Fruit fly (Drosophila melanogaster) whole organism, embryonic: ENCODE measurements around the gene Spn28Db.
A peak's percentile ranks its signal among the peaks of the same experiment; 100 is the strongest.

Experiments used
- CG1024 ChIP-seq: fragments of 200-800 bp; sonication (Bioruptor generic); IDR thresholded peaks from 2 replicates; pipeline ENCODE4 v1.3.6; 2022; ENCODE audit warnings: missing biosample characterization, missing genetic modification characterization
- CG10654 ChIP-seq: fragments of 200-800 bp; sonication (Bioruptor generic); optimal IDR thresholded peaks from 2 replicates; lab custom pipeline; 2016; ENCODE audit warnings: missing biosample characterization, missing genetic modification characterization
- CG11093 ChIP-seq: fragments of 200-800 bp; sonication (Bioruptor generic); IDR thresholded peaks from 3 replicates; pipeline ENCODE4 v1.3.6; 2022; ENCODE audit warnings: missing biosample characterization, missing genetic modification characterization
- CG11247 ChIP-seq: fragments of 200-800 bp; sonication (Bioruptor generic); IDR thresholded peaks from 2 replicates; pipeline ENCODE4 v1.3.6; 2022; ENCODE audit warnings: missing biosample characterization, missing genetic modification characterization
- CG11456 ChIP-seq: fragments of 200-800 bp; sonication (Bioruptor generic); IDR thresholded peaks from 3 replicates; pipeline ENCODE4 v1.3.6; 2022; ENCODE audit warnings: missing biosample characterization, missing genetic modification characterization
- CG11723 ChIP-seq: fragments of 200-800 bp; sonication (Bioruptor generic); optimal IDR thresholded peaks from 2 replicates; lab custom pipeline; 2017; ENCODE audit warnings: missing biosample characterization, mild to moderate bottlenecking, missing genetic modification characterization
- CG12236 ChIP-seq: fragments of 200-800 bp; sonication (Bioruptor generic); optimal IDR thresholded peaks from 2 replicates; lab custom pipeline; 2016; ENCODE audit warnings: missing biosample characterization, missing genetic modification characterization
- CG13123 ChIP-seq: fragments of 200-800 bp; sonication (Bioruptor generic); optimal IDR thresholded peaks from 2 replicates; lab custom pipeline; 2016; ENCODE audit warnings: missing biosample characterization, missing genetic modification characterization
- CG14441 ChIP-seq: fragments of 200-800 bp; sonication (Bioruptor generic); IDR thresholded peaks from 2 replicates; pipeline ENCODE4 v1.3.6; 2022; ENCODE audit warnings: missing biosample characterization, missing genetic modification characterization
- CG15601 ChIP-seq: fragments of 200-800 bp; sonication (Bioruptor generic); optimal IDR thresholded peaks from 3 replicates; lab custom pipeline; 2019; ENCODE audit warnings: missing biosample characterization, mild to moderate bottlenecking, missing genetic modification characterization, moderate library complexity
- CG16815 ChIP-seq: fragments of 200-800 bp; sonication (Bioruptor generic); optimal IDR thresholded peaks from 3 replicates; lab custom pipeline; 2017; ENCODE audit warnings: missing biosample characterization, mild to moderate bottlenecking, missing genetic modification characterization
- CG17328 ChIP-seq: fragments of 200-800 bp; sonication (Bioruptor generic); IDR thresholded peaks from 2 replicates; pipeline ENCODE4 v1.3.6; 2022; ENCODE audit warnings: missing biosample characterization, missing genetic modification characterization
- CG17359 ChIP-seq: fragments of 200-800 bp; sonication (Bioruptor generic); optimal IDR thresholded peaks from 3 replicates; lab custom pipeline; 2018; ENCODE audit warnings: missing biosample characterization, mild to moderate bottlenecking, missing genetic modification characterization, moderate library complexity
- CG1832 ChIP-seq: fragments of 200-800 bp; sonication (Bioruptor generic); optimal IDR thresholded peaks from 2 replicates; lab custom pipeline; 2017; ENCODE audit warnings: missing biosample characterization, mild to moderate bottlenecking, missing genetic modification characterization, inconsistent platforms
- CG31224 ChIP-seq: fragments of 200-800 bp; sonication (Bioruptor generic); IDR thresholded peaks from 2 replicates; pipeline ENCODE4 v1.3.6; 2022; ENCODE audit warnings: missing biosample characterization, missing genetic modification characterization
- CG5953 ChIP-seq: fragments of 200-800 bp; sonication (Bioruptor generic); IDR thresholded peaks from 2 replicates; pipeline ENCODE4 v1.3.6; 2022; ENCODE audit warnings: missing biosample characterization, missing genetic modification characterization
- CG6272 ChIP-seq: fragments of 200-800 bp; sonication (Bioruptor generic); IDR thresholded peaks from 2 replicates; pipeline ENCODE4 v1.3.6; 2022; ENCODE audit warnings: missing biosample characterization, missing genetic modification characterization
- CG8944 ChIP-seq: fragments of 200-800 bp; sonication (Bioruptor generic); optimal IDR thresholded peaks from 3 replicates; lab custom pipeline; 2016; ENCODE audit warnings: missing biosample characterization, missing genetic modification characterization
- CG9609 ChIP-seq: fragments of 200-800 bp; sonication (Bioruptor generic); optimal IDR thresholded peaks from 3 replicates; lab custom pipeline; 2016; ENCODE audit warnings: missing biosample characterization, missing genetic modification characterization
- Camta ChIP-seq: fragments of 200-800 bp; sonication (Bioruptor generic); optimal IDR thresholded peaks from 2 replicates; lab custom pipeline; 2016; ENCODE audit warnings: missing biosample characterization, missing genetic modification characterization
- Fer1 ChIP-seq: fragments of 200-800 bp; sonication (Bioruptor generic); optimal IDR thresholded peaks from 2 replicates; lab custom pipeline; 2017; ENCODE audit warnings: missing biosample characterization, mild to moderate bottlenecking, missing genetic modification characterization
- HLH3B ChIP-seq: fragments of 200-800 bp; sonication (Bioruptor generic); IDR thresholded peaks from 2 replicates; pipeline ENCODE4 v1.3.6; 2022; ENCODE audit warnings: missing biosample characterization, missing genetic modification characterization
- Hmr ChIP-seq: fragments of 200-800 bp; sonication (Bioruptor generic); optimal IDR thresholded peaks from 3 replicates; lab custom pipeline; 2017; ENCODE audit warnings: mild to moderate bottlenecking, missing biosample characterization, missing genetic modification reagents, missing genetic modification characterization
- Hr3 ChIP-seq: fragments of 200-800 bp; sonication (Bioruptor generic); optimal IDR thresholded peaks from 3 replicates; lab custom pipeline; 2016; ENCODE audit warnings: missing biosample characterization, missing genetic modification characterization
- MBD-R2 ChIP-seq: fragments of 200-800 bp; sonication (Bioruptor generic); IDR thresholded peaks from 2 replicates; pipeline ENCODE4 v1.3.6; 2022; ENCODE audit warnings: missing biosample characterization, missing genetic modification characterization
- NfI ChIP-seq: fragments of 200-800 bp; sonication (Bioruptor generic); optimal IDR thresholded peaks from 3 replicates; lab custom pipeline; 2018; ENCODE audit warnings: missing biosample characterization, mild to moderate bottlenecking, missing genetic modification characterization, moderate library complexity
- Rfx ChIP-seq: fragments of 200-800 bp; sonication (Bioruptor generic); IDR thresholded peaks from 2 replicates; pipeline ENCODE4 v1.3.6; 2022; ENCODE audit warnings: missing biosample characterization, missing genetic modification characterization
- Trl ChIP-seq, 3 experiments: fragments of >200 bp in 2 of 3; fragments of 200-800 bp in 1 of 3; sonication (Bioruptor generic) in 1 of 3; optimal IDR thresholded peaks; 2 replicates in 1 of 3; 3 replicates in 2 of 3; lab custom pipeline; 2016 to 2017; ENCODE audit warnings: missing biosample characterization in 1 of 3, missing genetic modification characterization in 1 of 3
- ab ChIP-seq: fragments of 200-800 bp; sonication (Bioruptor generic); optimal IDR thresholded peaks from 2 replicates; lab custom pipeline; 2016; ENCODE audit warnings: missing biosample characterization, missing genetic modification characterization
- bbx ChIP-seq: fragments of 200-800 bp; sonication (Bioruptor generic); IDR thresholded peaks from 2 replicates; pipeline ENCODE4 v1.3.6; 2022; ENCODE audit warnings: missing biosample characterization, missing genetic modification characterization; ENCODE audit not compliant: partially characterized antibody
- bowl ChIP-seq: fragments of 200-800 bp; sonication (Bioruptor generic); IDR thresholded peaks from 2 replicates; pipeline ENCODE4 v1.3.6; 2022; ENCODE audit warnings: missing biosample characterization, missing genetic modification characterization
- cato ChIP-seq: fragments of 200-800 bp; sonication (Bioruptor generic); optimal IDR thresholded peaks from 2 replicates; lab custom pipeline; 2016; ENCODE audit warnings: missing biosample characterization, missing genetic modification characterization, borderline replicate concordance
- en ChIP-seq: fragments of 200-800 bp; sonication (Bioruptor generic); optimal IDR thresholded peaks from 2 replicates; lab custom pipeline; 2016; ENCODE audit warnings: missing biosample characterization, missing genetic modification characterization
- esg ChIP-seq: fragments of 200-800 bp; sonication (Bioruptor generic); conservative IDR thresholded peaks from 2 replicates; pipeline ENCODE4 v1.3.6; 2022; ENCODE audit warnings: missing biosample characterization, missing genetic modification characterization
- hb ChIP-seq: fragments of 200-800 bp; sonication (Bioruptor generic); IDR thresholded peaks from 3 replicates; pipeline ENCODE4 v1.3.6; 2022; ENCODE audit warnings: missing biosample characterization, missing genetic modification characterization; ENCODE audit not compliant: partially characterized antibody
- ind ChIP-seq: fragments of 200-800 bp; sonication (Bioruptor generic); optimal IDR thresholded peaks from 3 replicates; lab custom pipeline; 2016; ENCODE audit warnings: missing biosample characterization, missing genetic modification characterization
- inv ChIP-seq: fragments of 200-800 bp; sonication (Bioruptor generic); IDR thresholded peaks from 2 replicates; pipeline ENCODE4 v1.3.6; 2022; ENCODE audit warnings: missing biosample characterization, missing genetic modification characterization; ENCODE audit not compliant: partially characterized antibody
- kah ChIP-seq: fragments of 200-800 bp; sonication (Bioruptor generic); optimal IDR thresholded peaks from 2 replicates; lab custom pipeline; 2018; ENCODE audit warnings: missing biosample characterization, mild to moderate bottlenecking, missing genetic modification characterization
- lilli ChIP-seq: fragments of 200-800 bp; sonication (Bioruptor generic); optimal IDR thresholded peaks from 3 replicates; lab custom pipeline; 2016; ENCODE audit warnings: missing biosample characterization, missing genetic modification characterization
- nau ChIP-seq: fragments of 200-800 bp; sonication (Bioruptor generic); optimal IDR thresholded peaks from 3 replicates; lab custom pipeline; 2017; ENCODE audit warnings: missing biosample characterization, mild to moderate bottlenecking, missing genetic modification characterization, missing genetic modification reagents
- peb ChIP-seq: fragments of 200-800 bp; sonication (Bioruptor generic); IDR thresholded peaks from 2 replicates; pipeline ENCODE4 v1.3.6; 2022; ENCODE audit warnings: missing biosample characterization, missing genetic modification characterization
- phol ChIP-seq: fragments of 200-800 bp; sonication (Bioruptor generic); optimal IDR thresholded peaks from 3 replicates; lab custom pipeline; 2018; ENCODE audit warnings: missing biosample characterization, mild to moderate bottlenecking, missing genetic modification characterization, moderate library complexity
- schlank ChIP-seq: fragments of 200-800 bp; sonication (Bioruptor generic); optimal IDR thresholded peaks from 2 replicates; lab custom pipeline; 2018; ENCODE audit warnings: missing biosample characterization, mild to moderate bottlenecking, missing genetic modification characterization
- sens ChIP-seq: fragments of 200-800 bp; sonication (Bioruptor generic); peaks from one replicate; lab custom pipeline; 2016; ENCODE audit warnings: missing biosample characterization, missing genetic modification characterization
- tll ChIP-seq, 2 experiments: fragments of 200-800 bp in 1 of 2; fragments of >200 bp in 1 of 2; sonication (Bioruptor generic) in 1 of 2; optimal IDR thresholded peaks; 2 replicates each; lab custom pipeline; 2017 to 2019; ENCODE audit warnings: missing biosample characterization in 2 of 2, missing genetic modification characterization in 2 of 2, mild to moderate bottlenecking in 1 of 2, moderate library complexity in 1 of 2
- ttk ChIP-seq: fragments of 200-800 bp; sonication (Bioruptor generic); IDR thresholded peaks from 2 replicates; pipeline ENCODE4 v2.1.2; 2022; ENCODE audit warnings: missing biosample characterization, missing genetic modification characterization
- usp ChIP-seq: fragments of >200 bp; optimal IDR thresholded peaks from 2 replicates; lab custom pipeline; 2017; ENCODE audit warnings: missing biosample characterization, missing genetic modification characterization
- vfl ChIP-seq: fragments of 200-800 bp; sonication (Bioruptor generic); optimal IDR thresholded peaks from 2 replicates; lab custom pipeline; 2016; ENCODE audit warnings: missing biosample characterization, missing genetic modification characterization
- vvl ChIP-seq: fragments of 200-800 bp; sonication (Bioruptor generic); IDR thresholded peaks from 2 replicates; pipeline ENCODE4 v1.3.6; 2022; ENCODE audit warnings: missing biosample characterization, missing genetic modification characterization
- zen2 ChIP-seq: fragments of 200-800 bp; sonication (Bioruptor generic); IDR thresholded peaks from 3 replicates; pipeline ENCODE4 v1.3.6; 2022; ENCODE audit warnings: missing biosample characterization, missing genetic modification characterization; ENCODE audit not compliant: partially characterized antibody

Gene Spn28Db

DNA sequence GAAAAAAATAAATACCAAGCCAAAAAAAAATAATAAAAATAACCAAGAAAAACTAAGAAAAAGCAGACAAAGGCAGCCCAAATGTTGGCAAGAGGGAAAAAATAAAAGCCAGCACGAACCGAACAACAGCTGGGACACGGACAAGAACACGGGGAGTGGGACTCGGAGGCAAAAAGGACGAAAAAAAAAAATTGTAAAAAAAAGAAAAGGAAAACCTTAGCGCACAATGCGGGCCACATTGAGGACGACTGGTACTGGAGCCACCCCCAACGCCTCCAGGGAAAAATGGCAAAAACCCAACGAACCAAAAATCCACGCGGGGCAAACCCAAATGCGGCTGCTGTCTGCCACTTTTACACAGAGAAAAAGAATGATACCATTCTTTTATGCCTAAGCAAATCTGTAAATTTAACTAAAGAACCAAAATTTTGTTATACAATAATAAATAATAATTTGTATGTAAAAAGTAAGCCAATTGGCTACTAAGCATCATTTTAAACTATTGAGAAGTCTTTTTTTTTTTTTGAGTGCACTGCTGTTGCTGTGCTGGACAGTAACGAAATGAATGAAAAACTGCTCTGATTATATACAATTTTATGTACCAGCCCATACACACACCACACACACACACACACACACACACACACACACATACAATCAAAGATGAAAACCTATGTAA is 41.7 kb upstream of the Spn28Db start:
- TF ChIP-seq usp (GFP tag; lab: Kevin White, UChicago) (no peak), ab (GFP tag; lab: Kevin White, UChicago) (no peak), CG17328 (GFP tag; lab: Robert Waterston, UW) (peak; percentile 59), CG9609 (GFP tag; lab: Kevin White, UChicago) (no peak), CG8944 (GFP tag; lab: Kevin White, UChicago) (no peak), sens (GFP tag; lab: Kevin White, UChicago) (peak; percentile 80), phol (tag; lab: Kevin White, UChicago) (peak; percentile 77), CG17359 (tag; lab: Kevin White, UChicago) (peak; percentile 82), CG11723 (no peak), Hr3 (GFP tag; lab: Kevin White, UChicago) (peak; percentile 49), CG12236 (GFP tag; lab: Kevin White, UChicago) (no peak), CG10654 (GFP tag; lab: Kevin White, UChicago) (peak; percentile 19), MBD-R2 (peak; percentile 60; the same call in 1 of the 2 replicates), CG15601 (tag; lab: Kevin White, UChicago) (peak; percentile 32), kah (GFP tag; lab: Kevin White, UChicago) (peak; percentile 55), ttk (GFP tag; lab: Robert Waterston, UW) (peak; percentile 61), Camta (GFP tag; lab: Kevin White, UChicago) (no peak), ind (GFP tag; lab: Kevin White, UChicago) (peak; percentile 75), schlank (tag; lab: Kevin White, UChicago) (no peak), CG31224 (GFP tag; lab: Robert Waterston, UW) (peak; percentile 72), NfI (GFP tag; lab: Kevin White, UChicago) (peak; percentile 55), en (GFP tag; lab: Kevin White, UChicago) (no peak), zen2 (GFP tag; lab: Robert Waterston, UW) (no peak), Rfx (GFP tag; lab: Robert Waterston, UW) (peak; percentile 89), CG13123 (GFP tag; lab: Kevin White, UChicago) (no peak), CG5953 (GFP tag; lab: Robert Waterston, UW) (peak; percentile 65), nau (GFP tag; lab: Kevin White, UChicago) (peak; percentile 55), esg (GFP tag; lab: Robert Waterston, UW) (peak; percentile 66), HLH3B (GFP tag; lab: Robert Waterston, UW) (peak; percentile 76), Trl (optimal IDR thresholded peaks at IDR 0.05; lab: Kevin White, UChicago) (no peak), Trl (GFP tag; optimal IDR thresholded peaks at IDR 0.05; lab: Kevin White, UChicago) (peak; percentile 22), tll (GFP tag; optimal IDR thresholded peaks at IDR 0.05; lab: Kevin White, UChicago) (no peak), CG11247 (GFP tag; lab: Robert Waterston, UW) (peak; percentile 67; the same call in 1 of the 2 replicates), Fer1 (peak; percentile 95), vvl (GFP tag; lab: Robert Waterston, UW) (peak; percentile 90), bbx (GFP tag; lab: Robert Waterston, UW) (no peak), vfl (peak; percentile 6), CG16815 (GFP tag; lab: Kevin White, UChicago) (no peak), CG6272 (GFP tag; lab: Robert Waterston, UW) (peak; percentile 66), CG14441 (GFP tag; lab: Robert Waterston, UW) (peak; percentile 85), CG1024 (GFP tag; lab: Robert Waterston, UW) (0 out of 2 replicates have a peak, but pooled peaks have one; percentile 14), cato (no peak), bowl (GFP tag; lab: Robert Waterston, UW) (peak; percentile 37; the same call in 1 of the 2 replicates), inv (GFP tag; lab: Robert Waterston, UW) (no peak), CG11456 (GFP tag; lab: Robert Waterston, UW) (peak; percentile 79), Hmr (GFP tag; lab: Kevin White, UChicago) (peak; percentile 83), peb (GFP tag; lab: Robert Waterston, UW) (peak; percentile 20; the same call in 1 of the 2 replicates), lilli (GFP tag; lab: Kevin White, UChicago) (peak; percentile 71), CG11093 (GFP tag; lab: Robert Waterston, UW) (peak; percentile 64; the same call in 1 of the 3 replicates), hb (GFP tag; lab: Robert Waterston, UW) (no peak), CG1832 (GFP tag; lab: Kevin White, UChicago) (no peak)
